Fruit fly (Drosophila melanogaster) whole organism, embryonic: ENCODE data around the gene cort.
A peak's percentile ranks its signal among the peaks of the same experiment; 100 is the strongest.

Source experiments
- Atf6 ChIP-seq: fragments of 200-800 bp; sonication (Bioruptor generic); IDR thresholded peaks from 2 replicates; pipeline ENCODE4 v1.3.6; 2022; ENCODE audit warnings: missing biosample characterization, missing genetic modification characterization
- Bgb ChIP-seq: fragments of 200-800 bp; sonication (Bioruptor generic); IDR thresholded peaks from 2 replicates; pipeline ENCODE4 v1.3.6; 2022; ENCODE audit warnings: missing biosample characterization, missing genetic modification characterization; ENCODE audit not compliant: partially characterized antibody
- CG11085 ChIP-seq: fragments of 200-800 bp; sonication (Bioruptor generic); IDR thresholded peaks from 2 replicates; pipeline ENCODE4 v1.3.6; 2022; ENCODE audit warnings: missing biosample characterization, missing genetic modification characterization
- CG12236 ChIP-seq: fragments of 200-800 bp; sonication (Bioruptor generic); optimal IDR thresholded peaks from 2 replicates; lab custom pipeline; 2016; ENCODE audit warnings: missing biosample characterization, missing genetic modification characterization
- CG14441 ChIP-seq: fragments of 200-800 bp; sonication (Bioruptor generic); IDR thresholded peaks from 2 replicates; pipeline ENCODE4 v1.3.6; 2022; ENCODE audit warnings: missing biosample characterization, missing genetic modification characterization
- CG14860 ChIP-seq: fragments of 200-800 bp; sonication (Bioruptor generic); IDR thresholded peaks from 3 replicates; pipeline ENCODE4 v1.3.6; 2022; ENCODE audit warnings: missing biosample characterization, missing genetic modification characterization; ENCODE audit not compliant: partially characterized antibody
- CG15601 ChIP-seq: fragments of 200-800 bp; sonication (Bioruptor generic); optimal IDR thresholded peaks from 3 replicates; lab custom pipeline; 2019; ENCODE audit warnings: missing biosample characterization, mild to moderate bottlenecking, missing genetic modification characterization, moderate library complexity
- CG16813 ChIP-seq: fragments of 200-800 bp; sonication (Bioruptor generic); IDR thresholded peaks from 3 replicates; pipeline ENCODE4 v1.3.6; 2022; ENCODE audit warnings: missing biosample characterization, missing genetic modification characterization; ENCODE audit not compliant: partially characterized antibody
- CG17328 ChIP-seq: fragments of 200-800 bp; sonication (Bioruptor generic); IDR thresholded peaks from 2 replicates; pipeline ENCODE4 v1.3.6; 2022; ENCODE audit warnings: missing biosample characterization, missing genetic modification characterization
- CG17829 ChIP-seq: fragments of 200-800 bp; optimal IDR thresholded peaks from 2 replicates; lab custom pipeline; 2019; ENCODE audit warnings: missing biosample characterization, mild to moderate bottlenecking, missing genetic modification characterization, moderate library complexity
- CG2116 ChIP-seq: fragments of 200-800 bp; sonication (Bioruptor generic); optimal IDR thresholded peaks from 3 replicates; lab custom pipeline; 2018; ENCODE audit warnings: missing biosample characterization, mild to moderate bottlenecking, missing genetic modification characterization
- CG33213 ChIP-seq: fragments of 200-800 bp; sonication (Bioruptor generic); optimal IDR thresholded peaks from 3 replicates; lab custom pipeline; 2016; ENCODE audit warnings: missing biosample characterization, missing genetic modification characterization
- CG4282 ChIP-seq: fragments of 200-800 bp; sonication (Bioruptor generic); optimal IDR thresholded peaks from 2 replicates; lab custom pipeline; 2016; ENCODE audit warnings: missing biosample characterization, missing genetic modification characterization
- CG4854 ChIP-seq: fragments of 200-800 bp; sonication (Bioruptor generic); optimal IDR thresholded peaks from 2 replicates; lab custom pipeline; 2016; ENCODE audit warnings: missing biosample characterization, missing genetic modification characterization, inconsistent platforms
- CG8290 ChIP-seq, 3 experiments: fragments of 200-800 bp; sonication (Bioruptor generic); optimal IDR thresholded peaks; 2 replicates each; lab custom pipeline; 2016 to 2019; ENCODE audit warnings: missing biosample characterization in 3 of 3, missing genetic modification characterization in 3 of 3, mild to moderate bottlenecking in 2 of 3, moderate library complexity in 1 of 3
- CG9437 ChIP-seq: fragments of 200-800 bp; sonication (Bioruptor generic); optimal IDR thresholded peaks from 2 replicates; lab custom pipeline; 2018; ENCODE audit warnings: missing biosample characterization, mild to moderate bottlenecking, missing genetic modification characterization
- CrebB ChIP-seq: fragments of 200-800 bp; sonication (Bioruptor generic); optimal IDR thresholded peaks from 3 replicates; lab custom pipeline; 2018; ENCODE audit warnings: missing biosample characterization, mild to moderate bottlenecking, missing genetic modification characterization
- Ets65A ChIP-seq: fragments of 200-800 bp; sonication (Bioruptor generic); peaks from one replicate; lab custom pipeline; 2016; ENCODE audit warnings: missing biosample characterization, missing genetic modification characterization
- Ets97D ChIP-seq: fragments of 200-800 bp; sonication (Bioruptor generic); optimal IDR thresholded peaks from 3 replicates; lab custom pipeline; 2016; ENCODE audit warnings: missing biosample characterization, missing genetic modification characterization
- HLHmδ ChIP-seq: fragments of 200-800 bp; sonication (Bioruptor generic); optimal IDR thresholded peaks from 2 replicates; lab custom pipeline; 2018; ENCODE audit warnings: missing biosample characterization, mild to moderate bottlenecking, missing genetic modification characterization, moderate library complexity
- HmgZ ChIP-seq: fragments of 200-800 bp; sonication (Bioruptor generic); optimal IDR thresholded peaks from 2 replicates; lab custom pipeline; 2018; ENCODE audit warnings: missing biosample characterization, mild to moderate bottlenecking, missing genetic modification characterization
- Hsf ChIP-seq: fragments of 200-800 bp; sonication (Bioruptor generic); optimal IDR thresholded peaks from 3 replicates; lab custom pipeline; 2016; ENCODE audit warnings: missing biosample characterization, missing genetic modification characterization
- Lpt ChIP-seq: fragments of >200 bp; optimal IDR thresholded peaks from 2 replicates; lab custom pipeline; 2018; ENCODE audit warnings: missing biosample characterization, missing genetic modification characterization
- MBD-R2 ChIP-seq: fragments of 200-800 bp; sonication (Bioruptor generic); IDR thresholded peaks from 2 replicates; pipeline ENCODE4 v1.3.6; 2022; ENCODE audit warnings: missing biosample characterization, missing genetic modification characterization
- MESR4 ChIP-seq: fragments of 200-800 bp; sonication (Bioruptor generic); optimal IDR thresholded peaks from 2 replicates; lab custom pipeline; 2018; ENCODE audit warnings: missing biosample characterization, mild to moderate bottlenecking, missing genetic modification characterization, moderate library complexity
- Med ChIP-seq: fragments of 200-800 bp; sonication (Bioruptor generic); peaks from one replicate; lab custom pipeline; 2016; ENCODE audit warnings: missing biosample characterization, missing genetic modification characterization, mild to moderate bottlenecking, inconsistent platforms, moderate library complexity
- NC2β ChIP-seq: fragments of 200-800 bp; sonication (Bioruptor generic); optimal IDR thresholded peaks from 2 replicates; lab custom pipeline; 2016; ENCODE audit warnings: missing biosample characterization, missing genetic modification characterization
- PHDP ChIP-seq: fragments of 200-800 bp; sonication (Bioruptor generic); optimal IDR thresholded peaks from 3 replicates; lab custom pipeline; 2018; ENCODE audit warnings: missing biosample characterization, mild to moderate bottlenecking, missing genetic modification characterization, moderate library complexity
- Ptx1 ChIP-seq: fragments of 200-800 bp; sonication (Bioruptor generic); IDR thresholded peaks from 2 replicates; pipeline ENCODE4 v1.3.6; 2022; ENCODE audit warnings: missing biosample characterization, missing genetic modification characterization
- Scr ChIP-seq: fragments of 200-800 bp; sonication (Bioruptor generic); IDR thresholded peaks from 2 replicates; pipeline ENCODE4 v1.3.6; 2022; ENCODE audit warnings: missing biosample characterization, missing genetic modification characterization; ENCODE audit not compliant: partially characterized antibody
- Sin3A ChIP-seq: fragments of >200 bp; optimal IDR thresholded peaks from 2 replicates; lab custom pipeline; 2018
- Xbp1 ChIP-seq: fragments of 200-800 bp; sonication (Bioruptor generic); optimal IDR thresholded peaks from 3 replicates; lab custom pipeline; 2016; ENCODE audit warnings: missing biosample characterization, mild to moderate bottlenecking, missing genetic modification characterization
- ash1 ChIP-seq: fragments of 200-800 bp; sonication (Bioruptor generic); optimal IDR thresholded peaks from 2 replicates; lab custom pipeline; 2018; ENCODE audit warnings: missing biosample characterization, mild to moderate bottlenecking, missing genetic modification characterization
- bab2 ChIP-seq: fragments of 200-800 bp; sonication (Bioruptor generic); optimal IDR thresholded peaks from 2 replicates; lab custom pipeline; 2016; ENCODE audit warnings: missing biosample characterization, missing genetic modification characterization
- ci ChIP-seq: fragments of 200-800 bp; sonication (Bioruptor generic); IDR thresholded peaks from 3 replicates; pipeline ENCODE4 v1.3.6; 2022; ENCODE audit warnings: missing biosample characterization, missing genetic modification characterization
- crol ChIP-seq: fragments of 200-800 bp; sonication (Bioruptor generic); IDR thresholded peaks from 2 replicates; pipeline ENCODE4 v1.3.6; 2022; ENCODE audit warnings: missing biosample characterization, missing genetic modification characterization
- eve ChIP-seq, 2 experiments: fragments of >200 bp; optimal IDR thresholded peaks; 2 replicates each; lab custom pipeline; 2017; ENCODE audit warnings: missing biosample characterization in 2 of 2, missing genetic modification characterization in 2 of 2
- gsb-n ChIP-seq: fragments of 200-800 bp; sonication (Bioruptor generic); optimal IDR thresholded peaks from 3 replicates; lab custom pipeline; 2018; ENCODE audit warnings: missing biosample characterization, mild to moderate bottlenecking, missing genetic modification characterization
- nau ChIP-seq: fragments of 200-800 bp; sonication (Bioruptor generic); optimal IDR thresholded peaks from 3 replicates; lab custom pipeline; 2017; ENCODE audit warnings: missing biosample characterization, mild to moderate bottlenecking, missing genetic modification characterization, missing genetic modification reagents
- phol ChIP-seq: fragments of 200-800 bp; sonication (Bioruptor generic); optimal IDR thresholded peaks from 3 replicates; lab custom pipeline; 2018; ENCODE audit warnings: missing biosample characterization, mild to moderate bottlenecking, missing genetic modification characterization, moderate library complexity
- sqz ChIP-seq: fragments of 200-800 bp; sonication (Bioruptor generic); optimal IDR thresholded peaks from 3 replicates; lab custom pipeline; 2018; ENCODE audit warnings: missing biosample characterization, mild to moderate bottlenecking, missing genetic modification characterization
- stwl ChIP-seq: fragments of 200-800 bp; sonication (Bioruptor generic); optimal IDR thresholded peaks from 3 replicates; lab custom pipeline; 2018; ENCODE audit warnings: missing biosample characterization, mild to moderate bottlenecking, missing genetic modification characterization, moderate library complexity
- sug ChIP-seq: fragments of 200-800 bp; optimal IDR thresholded peaks from 2 replicates; lab custom pipeline; 2019; ENCODE audit warnings: missing biosample characterization, mild to moderate bottlenecking, missing genetic modification characterization, moderate library complexity
- tll ChIP-seq, 2 experiments: fragments of 200-800 bp in 1 of 2; fragments of >200 bp in 1 of 2; sonication (Bioruptor generic) in 1 of 2; optimal IDR thresholded peaks; 2 replicates each; lab custom pipeline; 2017 to 2019; ENCODE audit warnings: missing biosample characterization in 2 of 2, missing genetic modification characterization in 2 of 2, mild to moderate bottlenecking in 1 of 2, moderate library complexity in 1 of 2
- unc-4 ChIP-seq: fragments of 200-800 bp; sonication (Bioruptor generic); IDR thresholded peaks from 2 replicates; pipeline ENCODE4 v1.3.6; 2022; ENCODE audit warnings: missing biosample characterization, missing genetic modification characterization; ENCODE audit not compliant: partially characterized antibody
- vnd ChIP-seq: fragments of 200-800 bp; sonication (Bioruptor generic); IDR thresholded peaks from 3 replicates; pipeline ENCODE4 v1.3.6; 2022; ENCODE audit warnings: missing biosample characterization, missing genetic modification characterization; ENCODE audit not compliant: partially characterized antibody
- zen2 ChIP-seq: fragments of 200-800 bp; sonication (Bioruptor generic); IDR thresholded peaks from 3 replicates; pipeline ENCODE4 v1.3.6; 2022; ENCODE audit warnings: missing biosample characterization, missing genetic modification characterization; ENCODE audit not compliant: partially characterized antibody

The cort gene

DNA sequence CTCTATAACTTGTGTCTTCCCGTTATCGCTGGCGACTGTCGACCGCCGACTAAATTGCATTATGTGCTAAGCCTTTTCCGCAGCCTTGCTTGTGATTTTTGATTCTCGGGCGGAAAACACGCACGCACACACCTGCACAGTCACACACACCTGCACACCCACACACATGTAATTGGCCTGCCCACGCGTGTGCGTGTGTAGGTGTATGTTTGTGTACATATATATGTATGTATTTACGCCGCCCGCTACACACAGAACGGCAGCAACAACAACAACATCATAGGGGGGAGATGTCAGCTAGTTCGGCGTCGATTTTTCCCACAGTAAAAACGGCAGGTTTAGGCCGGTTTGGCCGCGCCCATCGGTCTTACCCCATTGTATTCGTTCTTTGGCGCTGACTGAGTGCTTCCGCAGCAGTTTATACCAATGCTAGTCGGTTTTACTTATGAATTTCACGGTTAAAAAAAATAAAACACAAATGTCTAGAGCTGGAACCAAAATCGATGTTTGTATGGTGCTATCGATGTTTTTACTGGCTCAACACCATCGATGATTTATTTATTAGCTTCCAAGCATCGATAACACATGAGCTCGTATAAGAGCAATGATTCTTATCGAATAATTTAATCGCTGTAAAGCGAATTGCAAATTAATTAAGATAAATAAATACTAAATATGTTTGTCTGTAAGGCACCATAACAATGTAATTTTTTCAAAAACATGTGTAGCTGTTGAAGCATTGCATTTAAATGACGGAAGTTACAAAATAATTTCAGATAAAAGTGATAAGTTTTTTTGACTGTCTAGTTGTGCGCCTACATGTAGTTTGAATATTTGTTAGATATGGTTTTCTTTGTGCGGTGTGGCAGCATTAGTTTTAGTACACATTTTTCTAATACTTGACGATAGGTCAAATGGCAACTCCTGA, 46.7 kb upstream of the cort start, which contains the start of gene homer (continued):
- TF ChIP-seq CG15601, result no peak
- peak; percentile 46 for TF ChIP-seq sug
- no peak for TF ChIP-seq CG11085 (GFP tag; lab: Robert Waterston, UW)
- no peak for TF ChIP-seq NC2β (GFP tag; lab: Kevin White, UChicago)
- no peak for TF ChIP-seq Xbp1
- TF ChIP-seq CrebB (tag; lab: Kevin White, UChicago), result no peak

DNA sequence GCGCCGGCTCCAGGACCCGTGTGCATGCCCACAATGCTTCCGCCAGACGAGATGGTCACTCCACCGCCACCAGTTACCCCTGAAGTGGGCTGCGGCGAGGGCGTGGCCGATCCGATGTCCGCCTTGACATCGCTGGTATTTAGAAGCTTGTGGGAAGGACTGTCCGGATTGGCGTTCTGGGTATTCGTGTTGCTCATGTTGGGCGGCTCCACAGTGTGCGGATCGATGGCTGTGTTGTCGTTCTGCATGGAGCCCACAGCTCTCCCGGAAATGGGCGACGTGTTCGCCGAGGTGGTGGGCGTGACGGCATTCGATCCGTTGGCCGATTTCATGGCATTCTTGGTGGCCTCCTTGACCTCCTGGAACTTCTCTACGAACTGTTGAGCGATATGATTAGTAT, 45.3 kb upstream of the cort start:
- no peak for TF ChIP-seq CG33213 (GFP tag; lab: Kevin White, UChicago)
- no peak for TF ChIP-seq stwl
- no peak for TF ChIP-seq CG4854 (GFP tag; lab: Kevin White, UChicago)
- no peak for TF ChIP-seq HLHmδ (GFP tag; lab: Kevin White, UChicago)
- TF ChIP-seq CG17328 (GFP tag; lab: Robert Waterston, UW), result 0 out of 2 replicates have a peak, but pooled peaks have one; percentile 10
- TF ChIP-seq Ptx1, result no peak
- no peak for TF ChIP-seq ash1 (GFP tag; lab: Kevin White, UChicago)
- peak; percentile 92 for TF ChIP-seq Ets65A (GFP tag; lab: Kevin White, UChicago)
- TF ChIP-seq eve (GFP tag; optimal IDR thresholded peaks at IDR 0.05; lab: Kevin White, UChicago), result no peak
- no peak for TF ChIP-seq Sin3A
- TF ChIP-seq Lpt (GFP tag; lab: Kevin White, UChicago), result no peak
- TF ChIP-seq CG14441 (GFP tag; lab: Robert Waterston, UW), result no peak
- no peak for TF ChIP-seq tll (GFP tag; optimal IDR thresholded peaks at IDR 0.05; lab: Kevin White, UChicago)
- no peak for TF ChIP-seq nau
- no peak for TF ChIP-seq bab2
- no peak for TF ChIP-seq Hsf
- no peak for TF ChIP-seq CG9437 (GFP tag; lab: Kevin White, UChicago)
- TF ChIP-seq ci (GFP tag; lab: Robert Waterston, UW), result 0 out of 3 replicates have a peak, but pooled peaks have one; percentile 23
- TF ChIP-seq PHDP (tag; lab: Kevin White, UChicago), result no peak
- no peak for TF ChIP-seq gsb-n (tag; lab: Kevin White, UChicago)
- TF ChIP-seq crol (GFP tag; lab: Robert Waterston, UW), result no peak
- no peak for TF ChIP-seq CG12236 (GFP tag; lab: Kevin White, UChicago)
- TF ChIP-seq, all 482 proteins: peak for 3

DNA sequence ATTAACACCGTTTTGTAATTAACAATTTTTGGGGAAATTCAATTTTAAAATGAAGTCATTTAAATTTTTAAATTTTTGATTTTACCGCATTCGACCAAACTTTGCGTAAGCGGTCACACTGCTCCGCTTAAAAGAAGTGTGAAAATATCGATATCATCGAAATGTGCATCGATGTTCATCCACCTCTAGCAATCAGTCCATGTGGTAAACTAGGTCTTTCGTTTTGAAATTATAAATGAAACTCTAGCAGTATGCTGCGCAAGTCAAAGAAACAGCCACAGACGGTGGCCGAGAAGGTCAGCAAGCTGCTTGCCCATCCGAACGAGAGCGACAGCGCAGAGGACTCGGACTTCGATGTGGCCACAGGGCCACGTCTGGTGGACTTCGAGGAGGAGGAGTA, 41.0 kb upstream of the cort start, which contains the start of gene Aatf:
Gene Aatf (plus strand): TSS at position 166 of the 400 bp plus-strand sequence.
- TF ChIP-seq Med (GFP tag; lab: Kevin White, UChicago), result peak; percentile 81
- TF ChIP-seq Atf6 (GFP tag; lab: Robert Waterston, UW), result 0 out of 2 replicates have a peak, but pooled peaks have one; percentile 33
- peak; percentile 59; the same call in 2 of the 3 replicates for TF ChIP-seq CG14860 (GFP tag; lab: Robert Waterston, UW)
- peak; percentile 77 for TF ChIP-seq zen2 (GFP tag; lab: Robert Waterston, UW)
- TF ChIP-seq Scr, result peak; percentile 83
- TF ChIP-seq Ets97D (GFP tag; lab: Kevin White, UChicago), result peak; percentile 8
- peak; percentile 28 for TF ChIP-seq CG33213 (GFP tag; lab: Kevin White, UChicago)
- peak; percentile 92 for TF ChIP-seq MESR4 (GFP tag; lab: Kevin White, UChicago)
- no peak for TF ChIP-seq CG4282 (GFP tag; lab: Kevin White, UChicago)
- peak; percentile 32 for TF ChIP-seq HmgZ (tag; lab: Kevin White, UChicago)
- TF ChIP-seq Bgb (GFP tag; lab: Robert Waterston, UW), result peak; percentile 89
- peak; percentile 64 for TF ChIP-seq vnd (GFP tag; lab: Robert Waterston, UW)
- peak; percentile 22 for TF ChIP-seq CG17829 (tag; lab: Kevin White, UChicago)
- TF ChIP-seq phol, result peak; percentile 37
- peak; percentile 89 for TF ChIP-seq unc-4 (GFP tag; lab: Robert Waterston, UW)
- TF ChIP-seq sqz, result no peak
- TF ChIP-seq CG8290 (GFP tag; optimal IDR thresholded peaks at IDR 0.05; lab: Kevin White, UChicago), result no peak
- TF ChIP-seq CG8290 (tag; optimal IDR thresholded peaks at IDR 0.05; lab: Kevin White, UChicago), result no peak
- TF ChIP-seq CG16813 (GFP tag; lab: Robert Waterston, UW), result peak; percentile 79
- TF ChIP-seq MBD-R2 (GFP tag; lab: Robert Waterston, UW), result peak; percentile 84
- TF ChIP-seq CG2116, result peak; percentile 81
